Worm (Caenorhabditis elegans): ENCODE data around the gene B0303.11.

B0303.11 gene

ce11 chrIII:8710310-8710709 is at the start of gene B0303.11:
TSS of gene B0303.11 (minus strand) at chrIII:8710410.
- TF ChIP-seq aha-1 (tag) (peak; percentile 18), lim-7 (GFP tag; IDR thresholded peaks at IDR 0.05) (no peak)

- TF ChIP-seq pqm-1 (tag; optimal IDR thresholded peaks at IDR 0.05) (no peak), aha-1 (tag) (no peak), fos-1 (tag; optimal IDR thresholded peaks at IDR 0.05) (no peak), R02D3.7 (tag; optimal IDR thresholded peaks at IDR 0.05) (peak; percentile 62), lsy-2 (tag; optimal IDR thresholded peaks at IDR 0.05) (peak in 1 of 2 experiments; percentile 43), daf-16 (GFP tag; optimal IDR thresholded peaks at IDR 0.05) (no peak), daf-16 (tag; optimal IDR thresholded peaks at IDR 0.05) (peak; percentile 66), lin-38 (GFP tag; IDR thresholded peaks at IDR 0.05) (no peak), dmd-9 (GFP tag; IDR thresholded peaks at IDR 0.05) (no peak), dve-1 (tag; optimal IDR thresholded peaks at IDR 0.05; ENCODE audit: insufficient read depth) (peak; percentile 4), T20F7.1 (GFP tag; optimal IDR thresholded peaks at IDR 0.05) (peak; percentile 92), zfp-3 (GFP tag; conservative IDR thresholded peaks at IDR 0.05) (no peak), zag-1 (tag; optimal IDR thresholded peaks at IDR 0.05) (no peak), mes-2 (tag; optimal IDR thresholded peaks at IDR 0.05; ENCODE audit: poor library complexity, severe bottlenecking) (peak; percentile 6), nhr-42 (GFP tag; IDR thresholded peaks at IDR 0.05) (no peak), nhr-28 (tag; optimal IDR thresholded peaks at IDR 0.05) (peak; percentile 6), hmg-1.1 (GFP tag; IDR thresholded peaks at IDR 0.05) (no peak)
Observed at ce11 chrIII:8754682-8755081, 44.5 kb upstream of the B0303.11 start, which contains the start of gene tomm-70. TSS of gene tomm-70 (minus strand) at chrIII:8754750.

ce11 chrIII:8750606-8751005 is 40.4 kb upstream of the B0303.11 start, which contains the start of gene ugtp-1:
TSS of gene ugtp-1 (minus strand) at chrIII:8750706.
- no peak for TF ChIP-seq D1046.2 (GFP tag; IDR thresholded peaks at IDR 0.05)
- TF ChIP-seq gei-8 (GFP tag; optimal IDR thresholded peaks at IDR 0.05), result no peak
- TF ChIP-seq aha-1 (tag), result no peak
- TF ChIP-seq nhr-28 (tag; optimal IDR thresholded peaks at IDR 0.05), result no peak
- TF ChIP-seq lsy-2 (tag; optimal IDR thresholded peaks at IDR 0.05), result no peak
- TF ChIP-seq dmd-9 (GFP tag; IDR thresholded peaks at IDR 0.05), result no peak

DNA sequence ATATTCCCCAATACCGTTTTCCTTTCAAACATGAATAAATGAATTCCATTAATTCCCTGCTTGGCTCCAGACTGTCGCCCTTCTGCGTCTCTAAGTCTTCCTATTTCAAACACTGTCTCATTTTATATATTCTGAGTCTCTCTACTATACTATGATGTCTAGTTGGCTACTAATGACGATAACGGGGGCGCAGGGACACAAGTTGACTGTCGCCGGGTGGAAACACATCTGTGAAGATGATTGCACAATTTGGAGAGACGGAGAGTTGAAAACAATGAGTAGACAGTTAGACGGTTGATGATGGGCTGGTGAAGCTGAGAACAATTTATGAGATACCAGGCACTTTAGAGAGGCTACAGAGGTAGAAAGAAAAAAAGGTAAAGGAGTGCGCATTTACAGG is 39.3 kb upstream of the B0303.11 start, which contains the start of gene sma-2:
sma-2 (plus strand) TSS at position 194 of the 400 bp plus-strand sequence.
- TF ChIP-seq lin-38 (GFP tag; IDR thresholded peaks at IDR 0.05) (peak; percentile 32; the same call in 1 of the 2 replicates), nhr-10 (tag; optimal IDR thresholded peaks at IDR 0.05) (peak; percentile 42), pha-4 (GFP tag; IDR thresholded peaks at IDR 0.05) (peak; percentile 20; the same call in 1 of the 2 replicates), pha-4 (tag; optimal IDR thresholded peaks at IDR 0.05) (no peak), dve-1 (tag; optimal IDR thresholded peaks at IDR 0.05; ENCODE audit: insufficient read depth) (peak; percentile 98), lin-29 (GFP tag; IDR thresholded peaks at IDR 0.05) (no peak), rbr-2 (tag; optimal IDR thresholded peaks at IDR 0.05) (peak; percentile 47), snpc-1.2 (GFP tag; IDR thresholded peaks at IDR 0.05) (no peak), unc-62 (GFP tag; optimal IDR thresholded peaks at IDR 0.05 in 1 of 2) (peak in 1 of 2 experiments; percentile 14), unc-62 (tag; optimal IDR thresholded peaks at IDR 0.05) (no peak), nhr-6 (tag; optimal IDR thresholded peaks at IDR 0.05) (peak; percentile 74), dpl-1 (GFP tag; optimal IDR thresholded peaks at IDR 0.05) (peak; percentile 39), T26A8.4 (GFP tag; IDR thresholded peaks at IDR 0.05) (peak; percentile 53; the same call in 1 of the 2 replicates), jun-1 (tag; optimal IDR thresholded peaks at IDR 0.05) (no peak), aha-1 (tag) (peak; percentile 60), hif-1 (tag; optimal IDR thresholded peaks at IDR 0.05) (peak in 1 of 2 experiments; percentile 50), nhr-102 (tag; optimal IDR thresholded peaks at IDR 0.05) (peak; percentile 53), madf-5 (GFP tag; IDR thresholded peaks at IDR 0.05) (no peak), hmg-1.1 (GFP tag; IDR thresholded peaks at IDR 0.05) (peak; percentile 59), daf-16 (GFP tag; optimal IDR thresholded peaks at IDR 0.05) (peak in 1 of 2 experiments; percentile 74), daf-16 (tag; optimal IDR thresholded peaks at IDR 0.05) (peak; percentile 95), tag-97 (GFP tag; IDR thresholded peaks at IDR 0.05) (no peak), lin-39 (tag; optimal IDR thresholded peaks at IDR 0.05) (no peak), F44E2.7 (GFP tag; IDR thresholded peaks at IDR 0.05) (no peak), arid-1 (GFP tag; conservative IDR thresholded peaks at IDR 0.05) (no peak), T20F7.1 (GFP tag; optimal IDR thresholded peaks at IDR 0.05) (peak; percentile 75), gei-8 (GFP tag; optimal IDR thresholded peaks at IDR 0.05) (peak; percentile 10), pqm-1 (tag; optimal IDR thresholded peaks at IDR 0.05) (peak; percentile 39), hlh-11 (tag; optimal IDR thresholded peaks at IDR 0.05) (peak; percentile 99), zip-2 (tag; optimal IDR thresholded peaks at IDR 0.05) (peak; percentile 40), tra-1 (GFP tag; IDR thresholded peaks at IDR 0.05) (peak; percentile 66), mep-1 (tag; optimal IDR thresholded peaks at IDR 0.05) (peak; percentile 78), sdz-12 (GFP tag; optimal IDR thresholded peaks at IDR 0.05) (no peak), mes-2 (tag; optimal IDR thresholded peaks at IDR 0.05; ENCODE audit: poor library complexity, severe bottlenecking) (peak; percentile 73)

Measured in whole organism, L4 larva.